Worm (Caenorhabditis elegans) whole organism, late embryonic: ENCODE data around the gene H24K24.2.
A peak's percentile ranks its signal among the peaks of the same experiment; 100 is the strongest.

Experiments used
- C08G9.2 ChIP-seq: sonication (generic microtip); optimal IDR thresholded peaks from 2 replicates; lab custom pipeline; 2016; ENCODE audit warnings: mild to moderate bottlenecking, missing genetic modification characterization, moderate library complexity, missing compliant biosample characterization
- F13H6.1 ChIP-seq: sonication (generic microtip); optimal IDR thresholded peaks from 2 replicates; lab custom pipeline; 2016; ENCODE audit warnings: missing genetic modification characterization, missing compliant biosample characterization
- K09A11.1 ChIP-seq: sonication (generic microtip); optimal IDR thresholded peaks from 2 replicates; lab custom pipeline; 2017; ENCODE audit warnings: antibody characterized with exemption, mild to moderate bottlenecking, missing genetic modification characterization, missing compliant biosample characterization; ENCODE audit not compliant: insufficient read depth
- ahr-1 ChIP-seq: sonication (generic microtip); optimal IDR thresholded peaks from 2 replicates; lab custom pipeline; 2016; ENCODE audit warnings: missing genetic modification characterization, missing compliant biosample characterization
- ama-1 ChIP-seq: fragments of 150-350 bp; optimal IDR thresholded peaks from 2 replicates; lab custom pipeline; 2014
- ceh-19 ChIP-seq: fragments of 200-800 bp; sonication (Bioruptor generic); optimal IDR thresholded peaks from 2 replicates; lab custom pipeline; 2018; ENCODE audit warnings: mild to moderate bottlenecking, missing genetic modification characterization, missing compliant biosample characterization
- ceh-2 ChIP-seq: sonication (generic microtip); optimal IDR thresholded peaks from 2 replicates; lab custom pipeline; 2016; ENCODE audit warnings: missing genotype, missing genetic modification characterization, missing compliant biosample characterization
- ceh-22 ChIP-seq: sonication (generic microtip); optimal IDR thresholded peaks from 2 replicates; lab custom pipeline; 2017; ENCODE audit warnings: missing biosample characterization, missing genetic modification characterization
- ceh-24 ChIP-seq: sonication (generic microtip); optimal IDR thresholded peaks from 2 replicates; lab custom pipeline; 2016; ENCODE audit warnings: mild to moderate bottlenecking, missing genetic modification characterization, missing compliant biosample characterization
- ceh-30 ChIP-seq: fragments of 150-350 bp; optimal IDR thresholded peaks from 2 replicates; lab custom pipeline; 2014; ENCODE audit warnings: missing biosample characterization, missing genetic modification characterization
- ceh-31 ChIP-seq: sonication (generic microtip); optimal IDR thresholded peaks from 2 replicates; lab custom pipeline; 2016; ENCODE audit warnings: missing genetic modification characterization, missing compliant biosample characterization
- ceh-34 ChIP-seq: sonication (generic microtip); optimal IDR thresholded peaks from 2 replicates; lab custom pipeline; 2016; ENCODE audit warnings: mild to moderate bottlenecking, missing genetic modification characterization, missing compliant biosample characterization
- ceh-48 ChIP-seq: sonication (generic microtip); optimal IDR thresholded peaks from 2 replicates; lab custom pipeline; 2016; ENCODE audit warnings: missing genetic modification characterization, inconsistent platforms, missing compliant biosample characterization
- ceh-9 ChIP-seq: sonication (generic microtip); optimal IDR thresholded peaks from 2 replicates; lab custom pipeline; 2016; ENCODE audit warnings: mild to moderate bottlenecking, missing genetic modification characterization, inconsistent platforms, missing compliant biosample characterization
- dve-1 ChIP-seq: sonication (generic microtip); optimal IDR thresholded peaks from 2 replicates; lab custom pipeline; 2017; ENCODE audit warnings: antibody characterized with exemption, mild to moderate bottlenecking, missing genetic modification characterization, missing compliant biosample characterization
- elt-2 ChIP-seq: sonication (generic microtip); optimal IDR thresholded peaks from 2 replicates; lab custom pipeline; 2016; ENCODE audit warnings: missing genetic modification reagents, missing genetic modification characterization, missing compliant biosample characterization
- elt-4 ChIP-seq: sonication (generic microtip); optimal IDR thresholded peaks from 2 replicates; lab custom pipeline; 2016; ENCODE audit warnings: missing genetic modification characterization, missing compliant biosample characterization
- eyg-1 ChIP-seq: sonication (generic microtip); optimal IDR thresholded peaks from 2 replicates; lab custom pipeline; 2016; ENCODE audit warnings: missing genotype, missing genetic modification characterization, missing compliant biosample characterization
- hlh-30 ChIP-seq: sonication (generic microtip); optimal IDR thresholded peaks from 2 replicates; lab custom pipeline; 2017; ENCODE audit warnings: antibody characterized with exemption, missing genetic modification characterization, missing compliant biosample characterization; ENCODE audit not compliant: insufficient read depth
- hlh-8 ChIP-seq: sonication (generic microtip); optimal IDR thresholded peaks from 2 replicates; lab custom pipeline; 2016; ENCODE audit warnings: missing genotype, missing genetic modification characterization, missing compliant biosample characterization
- mec-3 ChIP-seq: sonication (generic microtip); optimal IDR thresholded peaks from 2 replicates; lab custom pipeline; 2016; ENCODE audit warnings: borderline replicate concordance, missing genetic modification characterization, missing compliant biosample characterization
- nfya-1 ChIP-seq: sonication (generic microtip); optimal IDR thresholded peaks from 2 replicates; lab custom pipeline; 2017; ENCODE audit warnings: missing genetic modification characterization, mild to moderate bottlenecking, missing compliant biosample characterization, antibody characterized with exemption, moderate library complexity
- nhr-11 ChIP-seq: fragments of 150-350 bp; optimal IDR thresholded peaks from 2 replicates; lab custom pipeline; 2014; ENCODE audit warnings: missing biosample characterization, missing genetic modification characterization
- nhr-232 ChIP-seq: sonication (generic microtip); optimal IDR thresholded peaks from 2 replicates; lab custom pipeline; 2016; ENCODE audit warnings: missing genetic modification characterization, missing compliant biosample characterization
- npax-4 ChIP-seq: sonication (generic microtip); optimal IDR thresholded peaks from 2 replicates; lab custom pipeline; 2016; ENCODE audit warnings: missing genetic modification characterization, missing compliant biosample characterization
- odd-2 ChIP-seq: sonication (generic microtip); optimal IDR thresholded peaks from 2 replicates; lab custom pipeline; 2017; ENCODE audit warnings: antibody characterized with exemption, mild to moderate bottlenecking, missing genetic modification characterization, missing compliant biosample characterization
- pag-3 ChIP-seq: sonication (generic microtip); optimal IDR thresholded peaks from 2 replicates; lab custom pipeline; 2016; ENCODE audit warnings: missing compliant biosample characterization, missing genetic modification characterization, borderline replicate concordance
- pat-9 ChIP-seq: fragments of 200-800 bp; sonication (Bioruptor generic); optimal IDR thresholded peaks from 2 replicates; lab custom pipeline; 2018; ENCODE audit warnings: mild to moderate bottlenecking, missing genetic modification characterization, moderate library complexity, missing compliant biosample characterization
- pax-1 ChIP-seq: fragments of 150-350 bp; optimal IDR thresholded peaks from 2 replicates; lab custom pipeline; 2014; ENCODE audit warnings: missing biosample characterization, missing genetic modification characterization
- pha-2 ChIP-seq: sonication (generic microtip); optimal IDR thresholded peaks from 2 replicates; lab custom pipeline; 2017; ENCODE audit warnings: mild to moderate bottlenecking, missing genetic modification characterization, missing compliant biosample characterization
- pqm-1 ChIP-seq: sonication (generic microtip); optimal IDR thresholded peaks from 2 replicates; lab custom pipeline; 2016; ENCODE audit warnings: missing genetic modification characterization, missing compliant biosample characterization
- sdc-2 ChIP-seq: sonication (generic microtip); optimal IDR thresholded peaks from 2 replicates; lab custom pipeline; 2016; ENCODE audit warnings: missing genotype, missing genetic modification characterization, missing compliant biosample characterization
- sox-2 ChIP-seq: fragments of 200-800 bp; sonication (Bioruptor generic); IDR thresholded peaks from 2 replicates; pipeline ENCODE4 v1.3.6; 2022; ENCODE audit warnings: missing genetic modification reagents, missing genetic modification characterization, missing compliant biosample characterization
- tbx-2 ChIP-seq: sonication (generic microtip); optimal IDR thresholded peaks from 2 replicates; lab custom pipeline; 2016; ENCODE audit warnings: missing genetic modification characterization, missing compliant biosample characterization
- tbx-7 ChIP-seq: sonication (generic microtip); optimal IDR thresholded peaks from 2 replicates; lab custom pipeline; 2016; ENCODE audit warnings: missing genotype, missing genetic modification characterization, missing compliant biosample characterization
- ttx-3 ChIP-seq: sonication (generic microtip); optimal IDR thresholded peaks from 2 replicates; lab custom pipeline; 2016; ENCODE audit warnings: missing genetic modification reagents, missing genetic modification characterization, missing compliant biosample characterization
- unc-42 ChIP-seq: sonication (generic microtip); optimal IDR thresholded peaks from 2 replicates; lab custom pipeline; 2016; ENCODE audit warnings: missing genotype, missing genetic modification characterization, missing compliant biosample characterization
- unc-86 ChIP-seq: sonication (generic microtip); optimal IDR thresholded peaks from 2 replicates; lab custom pipeline; 2016; ENCODE audit warnings: missing genetic modification characterization, missing compliant biosample characterization
- ztf-16 ChIP-seq: sonication (generic microtip); optimal IDR thresholded peaks from 2 replicates; lab custom pipeline; 2017; ENCODE audit warnings: missing genetic modification characterization, missing compliant biosample characterization

The H24K24.2 gene

ce11 chrV:949084-949483, 31.5 kb downstream of the H24K24.2 start:
- TF ChIP-seq nfya-1 (tag; lab: Kevin White, UChicago) (peak; percentile 69), ceh-9 (tag; lab: Kevin White, UChicago) (no peak)

ce11 chrV:949760-950159, 32.2 kb downstream of the H24K24.2 start, which contains the start of gene Y50D4C.6:
Gene Y50D4C.6, minus strand, starts transcription at chrV:949860.
- TF ChIP-seq npax-4 (tag; lab: Kevin White, UChicago) (no peak), ama-1 (lab: Kevin White, UChicago) (no peak), pag-3 (tag; lab: Kevin White, UChicago) (no peak), ceh-2 (tag; lab: Kevin White, UChicago) (no peak), elt-4 (tag; lab: Kevin White, UChicago) (no peak), pat-9 (tag; lab: Kevin White, UChicago) (no peak), dve-1 (no peak), sox-2 (GFP tag; lab: Robert Waterston, UW) (no peak), ttx-3 (no peak), nhr-232 (tag; lab: Kevin White, UChicago) (no peak)

ce11 chrV:964739-965283, 47.2 kb downstream of the H24K24.2 start, which contains the start of gene sqv-6:
Gene sqv-6, minus strand, starts transcription at chrV:964789.
- TF ChIP-seq pax-1 (tag; lab: Kevin White, UChicago) = peak; percentile 0
- no peak for TF ChIP-seq C08G9.2 (tag; lab: Kevin White, UChicago)
- TF ChIP-seq npax-4 (tag; lab: Kevin White, UChicago) = no peak
- TF ChIP-seq pha-2 (tag; lab: Kevin White, UChicago) = no peak
- peak; percentile 77 for TF ChIP-seq nfya-1 (tag; lab: Kevin White, UChicago)
- TF ChIP-seq hlh-30 (tag; lab: Kevin White, UChicago) = no peak

ce11 chrV:966164-966563, 48.6 kb downstream of the H24K24.2 start:
- TF ChIP-seq ahr-1 (tag; lab: Kevin White, UChicago) = no peak
- no peak for TF ChIP-seq nhr-11
- TF ChIP-seq hlh-30 (tag; lab: Kevin White, UChicago) = no peak
- TF ChIP-seq ceh-22 (tag; lab: Kevin White, UChicago) = no peak
- TF ChIP-seq K09A11.1 (tag; lab: Kevin White, UChicago) = no peak
- peak; percentile 99 for TF ChIP-seq unc-42 (tag; lab: Kevin White, UChicago)
- no peak for TF ChIP-seq tbx-2 (tag; lab: Kevin White, UChicago)
- TF ChIP-seq ceh-31 (tag; lab: Kevin White, UChicago) = peak; percentile 75
- TF ChIP-seq nfya-1 (tag; lab: Kevin White, UChicago) = peak; percentile 50
- no peak for TF ChIP-seq elt-2
- TF ChIP-seq pha-2 (tag; lab: Kevin White, UChicago) = no peak
- TF ChIP-seq ceh-48 (tag; lab: Kevin White, UChicago) = peak; percentile 16
- TF ChIP-seq ceh-24 (tag; lab: Kevin White, UChicago) = no peak
- TF ChIP-seq pqm-1 (tag; lab: Kevin White, UChicago) = no peak
- no peak for TF ChIP-seq odd-2
- no peak for TF ChIP-seq sdc-2 (tag; lab: Kevin White, UChicago)
- TF ChIP-seq unc-86 = peak; percentile 11
- no peak for TF ChIP-seq ceh-34 (tag; lab: Kevin White, UChicago)
- TF ChIP-seq hlh-8 (tag; lab: Kevin White, UChicago) = no peak

DNA sequence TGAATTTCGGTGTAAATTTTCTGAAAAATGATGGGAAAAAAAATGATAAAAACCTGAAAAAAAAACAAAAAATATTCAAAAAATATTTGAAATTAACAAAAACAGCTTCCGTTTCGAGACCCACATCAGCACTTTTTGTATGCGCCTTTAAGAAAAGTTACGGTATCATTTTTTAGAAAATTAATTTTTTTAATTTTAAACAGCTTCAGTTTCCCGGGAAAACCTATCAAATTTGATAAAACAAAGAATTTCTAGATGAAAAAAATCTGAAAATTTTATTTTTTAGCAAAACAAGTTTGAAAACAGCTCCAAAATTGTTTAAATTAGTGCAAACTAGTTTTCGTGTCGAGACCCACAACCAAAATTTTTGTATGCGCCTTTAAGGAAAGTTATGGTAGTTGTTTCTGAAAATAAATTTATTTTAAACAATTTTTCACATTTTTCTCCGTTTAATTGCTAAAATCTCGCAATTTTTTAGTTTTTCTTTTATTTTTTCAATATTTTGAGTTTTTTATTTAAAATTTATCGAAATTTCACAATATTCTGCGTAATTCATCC, 51.5 kb downstream of the H24K24.2 start:
- no peak for TF ChIP-seq pqm-1 (tag; lab: Kevin White, UChicago)
- no peak for TF ChIP-seq F13H6.1
- no peak for TF ChIP-seq ztf-16 (tag; lab: Kevin White, UChicago)
- no peak for TF ChIP-seq pat-9 (tag; lab: Kevin White, UChicago)
- TF ChIP-seq ceh-31 (tag; lab: Kevin White, UChicago) = no peak
- TF ChIP-seq ceh-48 (tag; lab: Kevin White, UChicago) = no peak
- no peak for TF ChIP-seq eyg-1 (tag; lab: Kevin White, UChicago)
- TF ChIP-seq mec-3 = no peak
- no peak for TF ChIP-seq ceh-30 (tag; lab: Kevin White, UChicago)
- TF ChIP-seq tbx-7 (tag; lab: Kevin White, UChicago) = no peak
- no peak for TF ChIP-seq C08G9.2 (tag; lab: Kevin White, UChicago)
- no peak for TF ChIP-seq ceh-19 (GFP tag; lab: Kevin White, UChicago)
- TF ChIP-seq tbx-2 (tag; lab: Kevin White, UChicago) = no peak
